Worm (Caenorhabditis elegans): ENCODE results near the gene nhr-142.

ce11 chrV:5835397-5835796 lies 45.0 kb upstream of the nhr-142 start:
- TF ChIP-seq him-1 (tag; optimal IDR thresholded peaks at IDR 0.05) (no peak), W03F9.2 (tag; optimal IDR thresholded peaks at IDR 0.05) (no peak), dao-5 (tag; optimal IDR thresholded peaks at IDR 0.05) (no peak)

All from whole organism, L4/young adult.